Fruit fly (Drosophila melanogaster) whole organism, prepupa: ENCODE results near the gene Adss.

Experiments used
- Blimp-1 ChIP-seq: fragments of 200-800 bp; sonication (Bioruptor generic); optimal IDR thresholded peaks from 3 replicates; lab custom pipeline; 2017; ENCODE audit warnings: missing biosample characterization, missing genetic modification characterization, mild to moderate bottlenecking, moderate library complexity, missing genetic modification reagents
- CG11902 ChIP-seq: fragments of 200-800 bp; sonication (Bioruptor generic); optimal IDR thresholded peaks from 3 replicates; lab custom pipeline; 2016; ENCODE audit warnings: missing biosample characterization, missing genetic modification characterization
- CG15336 ChIP-seq: fragments of 200-800 bp; sonication (Bioruptor generic); IDR thresholded peaks from 2 replicates; pipeline ENCODE4 v1.3.6; 2022; ENCODE audit warnings: missing biosample characterization, missing genetic modification characterization
- CG1621 ChIP-seq: fragments of 200-800 bp; sonication (Bioruptor generic); optimal IDR thresholded peaks from 3 replicates; lab custom pipeline; 2018; ENCODE audit warnings: missing biosample characterization, mild to moderate bottlenecking, missing genetic modification characterization
- CG16779 ChIP-seq: fragments of 200-800 bp; sonication (Bioruptor generic); optimal IDR thresholded peaks from 3 replicates; lab custom pipeline; 2017; ENCODE audit warnings: missing biosample characterization, mild to moderate bottlenecking, missing genetic modification characterization
- CG3032 ChIP-seq: fragments of 200-800 bp; optimal IDR thresholded peaks from 2 replicates; lab custom pipeline; 2019; ENCODE audit warnings: missing biosample characterization, mild to moderate bottlenecking, missing genetic modification characterization, moderate library complexity
- CG31627 ChIP-seq: fragments of 200-800 bp; sonication (Bioruptor generic); optimal IDR thresholded peaks from 3 replicates; lab custom pipeline; 2016; ENCODE audit warnings: missing biosample characterization, missing genetic modification characterization
- CG32006 ChIP-seq: fragments of 200-800 bp; sonication (Bioruptor generic); optimal IDR thresholded peaks from 3 replicates; lab custom pipeline; 2017; ENCODE audit warnings: missing biosample characterization, mild to moderate bottlenecking, missing genetic modification characterization
- CG34406 ChIP-seq: fragments of 200-800 bp; sonication (Bioruptor generic); optimal IDR thresholded peaks from 3 replicates; lab custom pipeline; 2016; ENCODE audit warnings: missing biosample characterization, missing genetic modification characterization
- CG3919 ChIP-seq: fragments of 200-800 bp; sonication (Bioruptor generic); optimal IDR thresholded peaks from 3 replicates; lab custom pipeline; 2016; ENCODE audit warnings: missing biosample characterization, missing genetic modification characterization
- CG4318 ChIP-seq: fragments of 200-800 bp; sonication (Bioruptor generic); optimal IDR thresholded peaks from 3 replicates; lab custom pipeline; 2017; ENCODE audit warnings: missing biosample characterization, mild to moderate bottlenecking, missing genetic modification characterization
- CG6163 ChIP-seq: fragments of 200-800 bp; sonication (Bioruptor generic); IDR thresholded peaks from 3 replicates; pipeline ENCODE4 v1.3.6; 2022; ENCODE audit warnings: missing biosample characterization, missing genetic modification characterization
- CG6276 ChIP-seq: fragments of 200-800 bp; sonication (Bioruptor generic); optimal IDR thresholded peaks from 2 replicates; lab custom pipeline; 2017; ENCODE audit warnings: missing biosample characterization, mild to moderate bottlenecking, missing genetic modification characterization
- CG6808 ChIP-seq: fragments of 200-800 bp; sonication (Bioruptor generic); optimal IDR thresholded peaks from 3 replicates; lab custom pipeline; 2017; ENCODE audit warnings: missing biosample characterization, missing genetic modification characterization, mild to moderate bottlenecking, moderate library complexity, missing genetic modification reagents
- CG6854 ChIP-seq: fragments of 200-800 bp; sonication (Bioruptor generic); optimal IDR thresholded peaks from 2 replicates; lab custom pipeline; 2017; ENCODE audit warnings: missing biosample characterization, mild to moderate bottlenecking, missing genetic modification characterization
- CG8119 ChIP-seq: fragments of 200-800 bp; sonication (Bioruptor generic); IDR thresholded peaks from 3 replicates; pipeline ENCODE4 v1.3.6; 2022; ENCODE audit warnings: missing biosample characterization, missing genetic modification characterization
- CG8632 ChIP-seq: fragments of 200-800 bp; sonication (Bioruptor generic); optimal IDR thresholded peaks from 3 replicates; lab custom pipeline; 2016; ENCODE audit warnings: missing biosample characterization, missing genetic modification characterization
- Eip78C ChIP-seq: fragments of 200-800 bp; sonication (Bioruptor generic); peaks from one replicate; lab custom pipeline; 2016; ENCODE audit warnings: missing biosample characterization, missing genetic modification characterization
- Ets21C ChIP-seq: fragments of 200-800 bp; sonication (Bioruptor generic); optimal IDR thresholded peaks from 3 replicates; lab custom pipeline; 2016; ENCODE audit warnings: missing biosample characterization, missing genetic modification characterization
- Gug ChIP-seq: fragments of 200-800 bp; sonication (Bioruptor generic); IDR thresholded peaks from 2 replicates; pipeline ENCODE4 v1.3.6; 2022; ENCODE audit warnings: missing biosample characterization, missing genetic modification characterization
- Hr39 ChIP-seq: fragments of 200-800 bp; sonication (Bioruptor generic); optimal IDR thresholded peaks from 2 replicates; lab custom pipeline; 2016; ENCODE audit warnings: missing biosample characterization, missing genetic modification characterization
- Hr4 ChIP-seq: fragments of 200-800 bp; sonication (Bioruptor generic); optimal IDR thresholded peaks from 3 replicates; lab custom pipeline; 2016; ENCODE audit warnings: missing biosample characterization, missing genetic modification characterization
- Met ChIP-seq: fragments of 200-800 bp; sonication (Bioruptor generic); optimal IDR thresholded peaks from 3 replicates; lab custom pipeline; 2016; ENCODE audit warnings: missing biosample characterization, missing genetic modification characterization
- OdsH ChIP-seq: fragments of 200-800 bp; sonication (Bioruptor generic); optimal IDR thresholded peaks from 3 replicates; lab custom pipeline; 2016; ENCODE audit warnings: missing biosample characterization, missing genetic modification characterization
- Sox102F ChIP-seq: fragments of 200-800 bp; sonication (Bioruptor generic); optimal IDR thresholded peaks from 2 replicates; lab custom pipeline; 2016; ENCODE audit warnings: missing biosample characterization, mild to moderate bottlenecking, missing genetic modification characterization
- dac ChIP-seq: fragments of 200-800 bp; sonication (Bioruptor generic); optimal IDR thresholded peaks from 2 replicates; lab custom pipeline; 2017; ENCODE audit warnings: missing biosample characterization, mild to moderate bottlenecking, missing genetic modification characterization
- dsx ChIP-seq: fragments of 200-800 bp; optimal IDR thresholded peaks from 3 replicates; lab custom pipeline; 2019; ENCODE audit warnings: missing biosample characterization, mild to moderate bottlenecking, missing genetic modification characterization, moderate library complexity; ENCODE audit not compliant: poor library complexity, severe bottlenecking
- eg ChIP-seq: fragments of 200-800 bp; sonication (Bioruptor generic); IDR thresholded peaks from 3 replicates; pipeline ENCODE4 v1.3.6; 2022; ENCODE audit warnings: missing biosample characterization, missing genetic modification characterization
- esn ChIP-seq: fragments of 200-800 bp; sonication (Bioruptor generic); optimal IDR thresholded peaks from 2 replicates; lab custom pipeline; 2016; ENCODE audit warnings: missing biosample characterization, mild to moderate bottlenecking, missing genetic modification characterization, moderate library complexity
- fkh ChIP-seq: fragments of 200-800 bp; sonication (Bioruptor generic); optimal IDR thresholded peaks from 3 replicates; lab custom pipeline; 2017; ENCODE audit warnings: missing biosample characterization, mild to moderate bottlenecking, missing genetic modification characterization, moderate library complexity
- lz ChIP-seq: fragments of 200-800 bp; sonication (Bioruptor generic); optimal IDR thresholded peaks from 3 replicates; lab custom pipeline; 2016; ENCODE audit warnings: missing biosample characterization, missing genetic modification characterization
- pdm3 ChIP-seq: fragments of 200-800 bp; sonication (Bioruptor generic); optimal IDR thresholded peaks from 3 replicates; lab custom pipeline; 2016; ENCODE audit warnings: missing biosample characterization, missing genetic modification characterization
- salr ChIP-seq, 2 experiments: fragments of 200-800 bp; sonication (Bioruptor generic); optimal IDR thresholded peaks; 3 replicates each; lab custom pipeline; 2016 to 2018; ENCODE audit warnings: missing biosample characterization in 2 of 2, missing genetic modification characterization in 2 of 2, mild to moderate bottlenecking in 1 of 2
- ss ChIP-seq, 2 experiments: fragments of 200-800 bp; sonication (Bioruptor generic); optimal IDR thresholded peaks; 2 replicates in 1 of 2; 3 replicates in 1 of 2; lab custom pipeline; 2017 to 2018; ENCODE audit warnings: mild to moderate bottlenecking in 2 of 2, missing biosample characterization in 2 of 2, missing genetic modification characterization in 2 of 2, moderate library complexity in 1 of 2
- svp ChIP-seq: fragments of 200-800 bp; sonication (Bioruptor generic); peaks from one replicate; lab custom pipeline; 2016; ENCODE audit warnings: missing biosample characterization, missing genetic modification characterization
- topi ChIP-seq: fragments of 200-800 bp; sonication (Bioruptor generic); optimal IDR thresholded peaks from 3 replicates; lab custom pipeline; 2016; ENCODE audit warnings: missing biosample characterization, missing genetic modification characterization
- vri ChIP-seq: fragments of 200-800 bp; sonication (Bioruptor generic); optimal IDR thresholded peaks from 3 replicates; lab custom pipeline; 2016; ENCODE audit warnings: missing biosample characterization, mild to moderate bottlenecking, missing genetic modification characterization

Gene Adss

DNA sequence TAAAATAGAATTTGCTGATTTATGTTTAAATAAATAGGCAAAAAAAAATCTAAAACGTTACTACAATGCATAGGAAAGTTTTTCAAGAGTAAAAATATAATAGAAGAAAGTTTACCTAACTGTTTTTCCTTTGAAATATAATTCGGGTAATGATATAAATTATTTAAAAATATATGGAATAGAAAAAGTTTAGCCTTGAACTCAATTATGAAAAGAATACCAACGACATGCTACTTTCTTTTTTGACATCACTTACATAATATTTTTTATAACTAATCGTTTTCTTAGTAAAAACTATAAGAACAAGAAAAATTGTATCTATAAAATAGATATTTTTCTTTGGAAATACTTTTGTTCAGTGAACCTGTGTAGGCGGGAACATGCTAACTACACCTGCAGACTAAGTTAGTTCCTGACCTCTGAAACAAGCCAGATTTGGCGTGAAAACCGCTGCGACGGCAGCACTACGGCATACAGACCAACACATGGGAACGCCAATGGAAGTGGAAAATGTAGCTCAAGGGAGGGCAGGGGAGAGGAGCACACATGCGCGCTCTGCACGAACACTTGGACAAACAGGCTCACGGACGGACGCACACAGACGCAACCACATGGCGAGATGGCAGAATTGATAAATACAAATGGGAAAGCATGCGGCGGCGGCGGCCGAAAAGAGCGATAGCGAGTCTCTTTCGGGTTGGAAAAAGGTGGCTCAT, 806 bp downstream of the Adss start (continued):
- TF ChIP-seq CG3032 (tag; lab: Kevin White, UChicago) (no peak), CG31627 (GFP tag; lab: Kevin White, UChicago) (no peak), CG34406 (GFP tag; lab: Kevin White, UChicago) (peak; percentile 15), Hr4 (GFP tag; lab: Kevin White, UChicago) (no peak), CG3919 (GFP tag; lab: Kevin White, UChicago) (no peak), Gug (GFP tag; lab: Robert Waterston, UW) (no peak), lz (GFP tag; lab: Kevin White, UChicago) (no peak), Met (GFP tag; lab: Kevin White, UChicago) (peak; percentile 5), Hr39 (GFP tag; lab: Kevin White, UChicago) (no peak), salr (GFP tag; optimal IDR thresholded peaks at IDR 0.05; lab: Kevin White, UChicago) (peak in 1 of 2 experiments; percentile 66), CG8632 (GFP tag; lab: Kevin White, UChicago) (peak; percentile 38), dsx (peak; percentile 86), CG6808 (no peak), pdm3 (GFP tag; lab: Kevin White, UChicago) (no peak), CG11902 (GFP tag; lab: Kevin White, UChicago) (no peak), CG8119 (no peak), CG1621 (tag; lab: Kevin White, UChicago) (peak; percentile 9), CG6854 (GFP tag; lab: Kevin White, UChicago) (no peak), Blimp-1 (peak; percentile 3), CG4318 (GFP tag; lab: Kevin White, UChicago) (no peak), CG15336 (GFP tag; lab: Robert Waterston, UW) (no peak), Ets21C (GFP tag; lab: Kevin White, UChicago) (no peak), esn (GFP tag; lab: Kevin White, UChicago) (no peak), OdsH (GFP tag; lab: Kevin White, UChicago) (peak; percentile 28), CG32006 (GFP tag; lab: Kevin White, UChicago) (peak; percentile 69), Sox102F (no peak), topi (GFP tag; lab: Kevin White, UChicago) (no peak), dac (GFP tag; lab: Kevin White, UChicago) (no peak)

DNA sequence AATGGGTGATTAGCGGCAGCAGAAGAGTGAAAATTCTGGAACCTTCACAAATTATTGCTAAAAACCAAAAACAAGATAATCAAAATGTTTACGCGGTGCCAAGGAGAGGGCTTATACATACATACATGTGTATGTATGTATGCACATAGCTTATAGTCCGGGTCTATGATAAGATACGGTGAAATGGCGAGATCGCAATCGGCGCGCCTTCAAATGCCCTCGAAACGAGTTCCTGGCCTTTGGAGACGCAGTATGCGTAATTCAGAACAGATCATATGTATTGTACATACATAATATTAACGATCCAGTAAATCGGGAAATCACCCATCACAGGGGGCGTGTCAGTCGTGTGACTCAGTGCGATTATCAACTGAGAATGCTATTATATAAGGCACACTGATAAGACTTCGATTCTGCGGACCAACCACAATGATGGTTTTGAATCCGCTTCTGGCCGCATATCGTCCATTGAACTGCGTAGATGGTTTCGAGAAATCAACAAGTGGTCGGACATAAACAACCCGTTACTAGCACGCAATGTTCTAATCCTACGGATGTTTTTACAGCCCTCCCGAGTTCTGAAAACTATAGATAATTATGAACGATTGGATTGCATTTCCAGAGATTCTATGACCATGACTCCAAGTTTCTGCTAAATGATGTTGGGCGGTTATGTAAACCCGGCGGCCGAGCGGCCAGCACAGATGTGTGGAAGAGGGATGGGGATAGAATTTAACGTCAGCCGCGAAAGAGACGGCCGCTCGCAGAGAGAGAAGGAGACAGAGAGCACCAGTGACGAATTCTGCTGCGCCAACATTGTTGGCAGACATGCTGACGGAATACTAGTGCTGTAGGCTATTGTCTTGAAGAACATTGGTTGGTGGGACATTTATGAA, 1.6 kb downstream of the Adss start:
- TF ChIP-seq eg (0 out of 3 replicates have a peak, but pooled peaks have one; percentile 25), ss (GFP tag; optimal IDR thresholded peaks at IDR 0.05; lab: Kevin White, UChicago) (peak in 1 of 2 experiments; percentile 55), esn (GFP tag; lab: Kevin White, UChicago) (no peak), Eip78C (GFP tag; lab: Kevin White, UChicago) (peak; percentile 8), CG6163 (GFP tag; lab: Robert Waterston, UW) (peak; percentile 17; the same call in 1 of the 3 replicates), vri (GFP tag; lab: Kevin White, UChicago) (peak; percentile 99), lz (GFP tag; lab: Kevin White, UChicago) (peak; percentile 6), CG16779 (tag; lab: Kevin White, UChicago) (no peak), fkh (GFP tag; lab: Kevin White, UChicago) (peak; percentile 63), dsx (peak; percentile 91), dac (GFP tag; lab: Kevin White, UChicago) (no peak), CG6276 (no peak), svp (peak; percentile 96)
